Worm (Caenorhabditis elegans): ENCODE data around the gene T09A5.4.
A peak's percentile ranks its signal among the peaks of the same experiment; 100 is the strongest.

The T09A5.4 gene

ce11 chrII:7891869-7892615, 46.1 kb downstream of the T09A5.4 start (continued):
- no peak; the same call in 1 of the 2 replicates for TF ChIP-seq T26A8.4 (GFP tag; IDR thresholded peaks at IDR 0.05)
- no peak for TF ChIP-seq zfp-2 (tag; optimal IDR thresholded peaks at IDR 0.05)
- TF ChIP-seq ama-1 (optimal IDR thresholded peaks at IDR 0.05): no peak
- no peak for TF ChIP-seq set-16 (GFP tag; IDR thresholded peaks at IDR 0.05)
- TF ChIP-seq Y75B8A.6 (GFP tag; IDR thresholded peaks at IDR 0.05): no peak
- no peak for TF ChIP-seq zip-2 (tag; optimal IDR thresholded peaks at IDR 0.05)
- no peak for TF ChIP-seq cey-2 (tag; optimal IDR thresholded peaks at IDR 0.05; ENCODE audit: borderline replicate concordance, insufficient read depth)
- TF ChIP-seq dmd-6 (GFP tag; IDR thresholded peaks at IDR 0.05): peak; percentile 73
- TF ChIP-seq ceh-28 (tag; optimal IDR thresholded peaks at IDR 0.05): no peak
- TF ChIP-seq ztf-7 (tag; optimal IDR thresholded peaks at IDR 0.05): no peak
- TF ChIP-seq lir-3 (tag; optimal IDR thresholded peaks at IDR 0.05): no peak
- no peak for TF ChIP-seq arid-1 (GFP tag; conservative IDR thresholded peaks at IDR 0.05)
- TF ChIP-seq lin-13 (GFP tag; optimal IDR thresholded peaks at IDR 0.05): no peak
- TF ChIP-seq lin-38 (GFP tag; IDR thresholded peaks at IDR 0.05): no peak
- TF ChIP-seq lim-7 (GFP tag; IDR thresholded peaks at IDR 0.05): no peak
- TF ChIP-seq ceh-20 (GFP tag; IDR thresholded peaks at IDR 0.05): no peak
- no peak for TF ChIP-seq Y105C5A.15 (GFP tag; IDR thresholded peaks at IDR 0.05)
- peak; percentile 63 for TF ChIP-seq dve-1 (tag; optimal IDR thresholded peaks at IDR 0.05; ENCODE audit: insufficient read depth)
- TF ChIP-seq daf-8 (GFP tag; IDR thresholded peaks at IDR 0.05): no peak
- no peak for TF ChIP-seq D1046.2 (GFP tag; IDR thresholded peaks at IDR 0.05)
- no peak for TF ChIP-seq Y5F2A.4 (GFP tag; optimal IDR thresholded peaks at IDR 0.05)
- TF ChIP-seq madf-5 (GFP tag; IDR thresholded peaks at IDR 0.05): 0 out of 4 replicates have a peak, but pooled peaks of 1 of the 2 experiments have one; percentile 40
- TF ChIP-seq F26F4.8 (GFP tag; conservative IDR thresholded peaks at IDR 0.05): no peak
- TF ChIP-seq gei-8 (GFP tag; optimal IDR thresholded peaks at IDR 0.05): no peak
- TF ChIP-seq aha-1 (tag): peak; percentile 80
- no peak for TF ChIP-seq F10B5.3 (tag; optimal IDR thresholded peaks at IDR 0.05)
- TF ChIP-seq pha-4 (GFP tag; IDR thresholded peaks at IDR 0.05): no peak
- no peak for TF ChIP-seq pha-4 (tag; optimal IDR thresholded peaks at IDR 0.05)
- no peak for TF ChIP-seq ceh-82 (tag; optimal IDR thresholded peaks at IDR 0.05)
- no peak for TF ChIP-seq zip-11 (GFP tag; IDR thresholded peaks at IDR 0.05)
- TF ChIP-seq php-3 (GFP tag; IDR thresholded peaks at IDR 0.05): peak; percentile 75; the same call in 1 of the 2 replicates
- TF ChIP-seq unc-130 (GFP tag; optimal IDR thresholded peaks at IDR 0.05): no peak
- no peak for TF ChIP-seq R02D3.7 (tag; optimal IDR thresholded peaks at IDR 0.05)
- TF ChIP-seq dpl-1 (GFP tag; optimal IDR thresholded peaks at IDR 0.05): no peak
- no peak for TF ChIP-seq spr-1 (tag; optimal IDR thresholded peaks at IDR 0.05)
- TF ChIP-seq nhr-111 (GFP tag; optimal IDR thresholded peaks at IDR 0.05): no peak
- no peak for TF ChIP-seq Y48G9A.11 (GFP tag; IDR thresholded peaks at IDR 0.05)
- TF ChIP-seq lin-39 (tag; optimal IDR thresholded peaks at IDR 0.05): no peak
- no peak for TF ChIP-seq zfp-3 (GFP tag; conservative IDR thresholded peaks at IDR 0.05)

- TF ChIP-seq unc-39 (tag; optimal IDR thresholded peaks at IDR 0.05) (no peak), unc-130 (GFP tag; optimal IDR thresholded peaks at IDR 0.05) (peak; percentile 25), spr-3 (GFP tag; optimal IDR thresholded peaks at IDR 0.05) (no peak)
These were observed 46.8 kb downstream of the T09A5.4 start, which contains the start of gene ptc-1 for ce11 chrII:7892761-7893272. ptc-1 (plus strand) TSS chrII:7893222.
